Worm (Caenorhabditis elegans): ENCODE data around the gene oxy-4.
A peak's percentile ranks its signal among the peaks of the same experiment; 100 is the strongest.

DNA sequence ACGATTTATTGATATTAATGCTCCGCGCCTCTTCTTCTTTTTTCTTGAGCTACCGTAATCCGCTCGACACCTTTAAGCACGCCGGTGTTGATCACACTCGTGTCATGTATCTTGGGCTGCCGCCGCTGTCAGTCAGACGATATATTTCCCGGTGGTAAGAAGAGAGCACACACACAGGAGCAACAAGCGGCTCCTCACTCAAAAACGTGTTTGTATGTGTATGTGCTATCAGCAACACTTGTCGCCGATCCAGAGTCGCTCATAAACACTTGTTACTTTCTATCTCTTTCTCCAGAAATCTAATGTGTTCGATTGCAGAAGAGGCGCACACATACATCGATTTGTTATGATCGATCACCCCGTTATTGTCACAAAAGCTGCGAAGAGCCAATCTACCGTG is 18.0 kb downstream of the oxy-4 start:
- TF ChIP-seq pha-4 (tag; optimal IDR thresholded peaks at IDR 0.05) = peak; percentile 5
- no peak for TF ChIP-seq nhr-12 (tag; optimal IDR thresholded peaks at IDR 0.05)
- TF ChIP-seq unc-39 (tag; optimal IDR thresholded peaks at IDR 0.05) = no peak
- TF ChIP-seq ama-1 (optimal IDR thresholded peaks at IDR 0.05) = no peak
- TF ChIP-seq ztf-11 (tag; optimal IDR thresholded peaks at IDR 0.05) = no peak
- TF ChIP-seq elt-3 (tag; optimal IDR thresholded peaks at IDR 0.05) = no peak
- TF ChIP-seq eor-1 (tag; optimal IDR thresholded peaks at IDR 0.05) = no peak
- TF ChIP-seq lin-15B (tag; optimal IDR thresholded peaks at IDR 0.05) = no peak
- peak; percentile 2 for TF ChIP-seq lin-39 (tag; optimal IDR thresholded peaks at IDR 0.05)
- TF ChIP-seq nhr-43 (tag; optimal IDR thresholded peaks at IDR 0.05; ENCODE audit: poor library complexity, severe bottlenecking) = no peak
